Worm (Caenorhabditis elegans): Measurements from ENCODE around the gene D2096.7.
"Not testable (repeated sequence)": the region's sequence is repeated elsewhere in the genome, so short reads cannot be mapped to it uniquely, and the experiment has no call there.

The D2096.7 gene

ce11 chrIV:8357299-8357698 lies 20.1 kb downstream of the D2096.7 start:
- no peak for TF ChIP-seq C16A3.4 (tag; optimal IDR thresholded peaks at IDR 0.05)
- TF ChIP-seq efl-1 (optimal IDR thresholded peaks at IDR 0.05): no peak
- TF ChIP-seq efl-1 (GFP tag; optimal IDR thresholded peaks at IDR 0.05 in 1 of 2): peak in 1 of 2 experiments; percentile 81

ce11 chrIV:8355592-8355991 lies 21.8 kb downstream of the D2096.7 start, which contains the start of the genes F17E9.2 and col-116:
TSS of gene F17E9.2 (plus strand) at chrIV:8355892.
TSS of gene col-116 (plus strand) at chrIV:8355906.
- TF ChIP-seq ets-5 (GFP tag; IDR thresholded peaks at IDR 0.05) (no peak), pax-3 (tag; optimal IDR thresholded peaks at IDR 0.05) (no peak), unc-86 (tag; optimal IDR thresholded peaks at IDR 0.05) (no peak), tbx-2 (tag; optimal IDR thresholded peaks at IDR 0.05) (no peak), vab-15 (tag; optimal IDR thresholded peaks at IDR 0.05) (no peak), zip-4 (GFP tag; optimal IDR thresholded peaks at IDR 0.05) (no peak), nhr-90 (tag; optimal IDR thresholded peaks at IDR 0.05; ENCODE audit: poor library complexity) (no peak), efl-1 (optimal IDR thresholded peaks at IDR 0.05) (no peak), efl-1 (GFP tag; optimal IDR thresholded peaks at IDR 0.05 in 1 of 2) (peak in 1 of 2 experiments; percentile 60)

DNA sequence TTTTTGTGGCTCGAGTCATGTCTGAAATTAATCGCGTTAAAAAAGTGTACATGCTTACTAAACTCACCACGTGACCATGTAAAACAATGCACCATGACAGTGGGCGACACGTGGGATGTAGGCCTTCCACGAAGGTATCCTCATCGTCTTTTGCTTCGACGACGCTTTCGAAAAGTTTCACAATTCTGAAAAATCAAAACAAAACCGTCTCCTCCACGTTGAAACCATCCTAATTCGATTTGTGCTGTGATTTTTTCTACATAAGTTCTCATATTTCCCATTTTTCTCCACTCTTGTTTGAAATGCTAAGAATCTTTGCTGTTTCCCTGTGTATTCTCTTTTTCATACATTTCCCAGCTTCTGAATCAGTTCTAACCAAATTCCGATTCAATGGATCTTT lies 22.9 kb downstream of the D2096.7 start, which contains the start of gene F17E9.3:
TSS of gene F17E9.3 (plus strand) at position 301 of the 400 bp plus-strand sequence.
- TF ChIP-seq C04F5.9 (tag; optimal IDR thresholded peaks at IDR 0.05) (no peak), zag-1 (tag; optimal IDR thresholded peaks at IDR 0.05) (no peak), rnt-1 (tag; optimal IDR thresholded peaks at IDR 0.05) (no peak), unc-130 (tag; optimal IDR thresholded peaks at IDR 0.05) (no peak), ztf-11 (tag; optimal IDR thresholded peaks at IDR 0.05) (no peak), nhr-28 (tag; optimal IDR thresholded peaks at IDR 0.05) (no peak), isw-1 (GFP tag; IDR thresholded peaks at IDR 0.05) (no peak), lsy-2 (tag; optimal IDR thresholded peaks at IDR 0.05) (no peak), aly-2 (tag; optimal IDR thresholded peaks at IDR 0.05) (no peak), mdl-1 (tag; optimal IDR thresholded peaks at IDR 0.05) (no peak), nhr-76 (tag; optimal IDR thresholded peaks at IDR 0.05) (no peak), pqm-1 (tag; optimal IDR thresholded peaks at IDR 0.05) (no peak), fkh-4 (tag; optimal IDR thresholded peaks at IDR 0.05; ENCODE audit: borderline replicate concordance) (no peak), elt-2 (tag; optimal IDR thresholded peaks at IDR 0.05) (no peak), mef-2 (tag; optimal IDR thresholded peaks at IDR 0.05) (no peak)

- not testable (repeated sequence) for TF ChIP-seq isw-1 (GFP tag; IDR thresholded peaks at IDR 0.05); lsy-2 (tag; optimal IDR thresholded peaks at IDR 0.05); fkh-8 (tag; optimal IDR thresholded peaks at IDR 0.05)
Measured at ce11 chrIV:8352036-8352435, 25.4 kb downstream of the D2096.7 start, which contains the start of gene F17E9.16. TSS of gene F17E9.16 (plus strand) at chrIV:8352336.

DNA sequence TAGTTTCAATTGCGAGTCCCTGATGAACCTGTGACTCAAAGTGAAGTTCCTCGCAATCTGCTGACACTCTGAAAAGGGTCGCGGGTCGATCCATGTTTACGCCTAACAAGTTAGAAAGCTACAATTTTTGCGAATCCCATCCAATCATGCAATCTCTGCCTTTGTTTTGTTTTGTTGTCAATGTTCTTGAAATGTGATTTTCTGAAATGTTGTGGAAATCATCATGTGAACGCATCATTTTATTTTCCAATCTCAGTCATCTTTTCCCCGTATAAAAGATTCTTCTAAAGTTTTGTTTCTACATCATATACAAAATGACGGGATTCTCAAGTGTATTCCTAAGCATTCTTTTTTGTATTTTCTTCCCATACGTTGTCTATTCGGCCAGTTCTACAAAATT lies 29.4 kb downstream of the D2096.7 start, which contains the start of gene F17E9.4:
TSS of gene F17E9.4 (plus strand) at position 301 of the 400 bp plus-strand sequence.
- no peak for TF ChIP-seq ceh-90 (tag; optimal IDR thresholded peaks at IDR 0.05)
- no peak for TF ChIP-seq efl-3 (GFP tag; optimal IDR thresholded peaks at IDR 0.05)
- TF ChIP-seq pag-3 (tag; optimal IDR thresholded peaks at IDR 0.05; ENCODE audit: borderline replicate concordance, insufficient read depth): no peak
- no peak for TF ChIP-seq mep-1 (tag; optimal IDR thresholded peaks at IDR 0.05)
- TF ChIP-seq alr-1 (tag; optimal IDR thresholded peaks at IDR 0.05; ENCODE audit: borderline replicate concordance): no peak

ce11 chrIV:8347051-8347450 lies 30.4 kb downstream of the D2096.7 start, which contains the start of the genes F17E9.18 and F17E9.15:
TSS of gene F17E9.18 (minus strand) at chrIV:8347151.
TSS of gene F17E9.15 (plus strand) at chrIV:8347418.
- TF ChIP-seq dpl-1 (GFP tag; optimal IDR thresholded peaks at IDR 0.05) (no peak), ceh-63 (GFP tag; optimal IDR thresholded peaks at IDR 0.05) (no peak), unc-30 (tag; optimal IDR thresholded peaks at IDR 0.05) (no peak), fkh-10 (GFP tag; optimal IDR thresholded peaks at IDR 0.05) (no peak), sox-4 (tag; optimal IDR thresholded peaks at IDR 0.05) (no peak), nhr-28 (tag; optimal IDR thresholded peaks at IDR 0.05) (no peak), dsc-1 (tag; optimal IDR thresholded peaks at IDR 0.05) (no peak), aly-2 (tag; optimal IDR thresholded peaks at IDR 0.05) (no peak), aha-1 (tag; optimal IDR thresholded peaks at IDR 0.05) (no peak), nhr-237 (tag; optimal IDR thresholded peaks at IDR 0.05) (no peak), elt-3 (tag; optimal IDR thresholded peaks at IDR 0.05) (no peak), fkh-4 (tag; optimal IDR thresholded peaks at IDR 0.05; ENCODE audit: borderline replicate concordance) (no peak), unc-130 (tag; optimal IDR thresholded peaks at IDR 0.05) (no peak), ceh-88 (GFP tag; IDR thresholded peaks at IDR 0.05) (no peak), xbp-1 (tag; optimal IDR thresholded peaks at IDR 0.05) (no peak), ztf-11 (tag; optimal IDR thresholded peaks at IDR 0.05) (no peak), zag-1 (tag; optimal IDR thresholded peaks at IDR 0.05) (no peak)

Measured in whole organism, L1 larva.